Worm (Caenorhabditis elegans) whole organism, L3 larva: ENCODE results near the gene nrf-6.

Experiments
- ama-1 ChIP-seq: fragments of 150-350 bp; optimal IDR thresholded peaks from 2 replicates; lab custom pipeline; 2018
- fkh-10 ChIP-seq: sonication (generic microtip); optimal IDR thresholded peaks from 2 replicates; lab custom pipeline; 2017; ENCODE audit warnings: missing biosample characterization, missing genetic modification reagents, missing genetic modification characterization
- pha-4 ChIP-seq: fragments of 150-350 bp; optimal IDR thresholded peaks from 2 replicates; lab custom pipeline; 2014; ENCODE audit warnings: missing biosample characterization, missing genetic modification reagents, missing genetic modification characterization
- tbx-2 ChIP-seq: sonication (generic microtip); optimal IDR thresholded peaks from 2 replicates; lab custom pipeline; 2016; ENCODE audit warnings: mild to moderate bottlenecking, missing genetic modification characterization, missing compliant biosample characterization

ce11 chrII:8062334-8062791 lies 29.9 kb upstream of the nrf-6 start, which contains the start of gene ufd-2:
- TF ChIP-seq tbx-2 (tag; lab: Kevin White, UChicago) (no peak), fkh-10 (GFP tag; lab: Kevin White, UChicago) (no peak), pha-4 (tag; lab: Kevin White, UChicago) (peak; percentile 82), ama-1 (lab: Kevin White, UChicago) (no peak)
